Fruit fly (Drosophila melanogaster): ENCODE data around the gene CG44194.

The CG44194 gene

DNA sequence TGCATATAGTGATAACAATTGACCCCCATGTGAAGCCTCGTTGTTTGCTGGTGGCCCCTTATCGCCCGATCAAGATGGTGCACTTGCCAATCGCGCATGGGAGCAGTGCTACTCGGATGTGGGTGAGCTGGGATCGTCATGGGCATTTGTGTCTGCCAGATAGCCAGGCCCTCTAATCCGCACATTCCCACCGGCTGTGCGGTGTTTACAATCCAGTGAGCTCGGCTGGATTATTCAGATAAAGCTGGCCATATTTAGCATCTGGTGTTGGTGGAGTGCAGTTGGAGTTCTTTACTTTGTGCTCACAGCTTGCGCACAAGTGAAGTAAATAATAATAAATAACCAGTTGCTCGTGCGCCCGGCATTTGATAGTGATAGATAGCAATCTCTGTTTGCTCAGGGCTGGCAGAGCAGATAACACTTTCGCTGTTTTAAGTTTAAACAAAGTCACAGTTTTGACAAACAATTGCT is 35.5 kb upstream of the CG44194 start (continued):
- no peak for TF ChIP-seq pb (GFP tag; optimal IDR thresholded peaks at IDR 0.05)
- no peak for TF ChIP-seq CG13775 (GFP tag; optimal IDR thresholded peaks at IDR 0.05)
- no peak for TF ChIP-seq TFAM (GFP tag; optimal IDR thresholded peaks at IDR 0.05)
- no peak for TF ChIP-seq az2 (GFP tag; optimal IDR thresholded peaks at IDR 0.05)
- peak; percentile 1 for TF ChIP-seq phol (tag; optimal IDR thresholded peaks at IDR 0.05)
- no peak for TF ChIP-seq dan (GFP tag; IDR thresholded peaks at IDR 0.05)
- TF ChIP-seq row (GFP tag; IDR thresholded peaks at IDR 0.05), result no peak; the same call in 2 of the 3 replicates
- peak; percentile 39 for TF ChIP-seq org-1 (GFP tag; optimal IDR thresholded peaks at IDR 0.05)
- TF ChIP-seq CG7556 (GFP tag; optimal IDR thresholded peaks at IDR 0.05), result no peak
- TF ChIP-seq Hr3 (GFP tag; optimal IDR thresholded peaks at IDR 0.05), result no peak
- TF ChIP-seq CG33213 (GFP tag; optimal IDR thresholded peaks at IDR 0.05), result peak; percentile 23
- peak; percentile 1 for TF ChIP-seq Sry-δ (GFP tag; optimal IDR thresholded peaks at IDR 0.05)
- no peak for TF ChIP-seq CG17612 (GFP tag; IDR thresholded peaks at IDR 0.05)
- TF ChIP-seq hkb (optimal IDR thresholded peaks at IDR 0.05), result no peak
- no peak for TF ChIP-seq hkb (GFP tag; IDR thresholded peaks at IDR 0.05)
- no peak for TF ChIP-seq Doc3 (GFP tag; IDR thresholded peaks at IDR 0.05; ENCODE audit: partially characterized antibody)
- TF ChIP-seq CG14710 (tag; optimal IDR thresholded peaks at IDR 0.05), result peak; percentile 27
- no peak for TF ChIP-seq CG13624 (GFP tag; optimal IDR thresholded peaks at IDR 0.05)
- no peak for TF ChIP-seq D (optimal IDR thresholded peaks at IDR 0.05)
- peak; percentile 44 for TF ChIP-seq D (GFP tag; optimal IDR thresholded peaks at IDR 0.05)
- no peak for TF ChIP-seq CG7271 (tag; optimal IDR thresholded peaks at IDR 0.05)
- no peak for TF ChIP-seq ab (GFP tag; optimal IDR thresholded peaks at IDR 0.05)
- no peak for TF ChIP-seq CG13296 (GFP tag; optimal IDR thresholded peaks at IDR 0.05)
- TF ChIP-seq cwo (GFP tag; optimal IDR thresholded peaks at IDR 0.05), result peak; percentile 73
- no peak for TF ChIP-seq pnt (GFP tag; optimal IDR thresholded peaks at IDR 0.05)
- TF ChIP-seq CG6854 (GFP tag; optimal IDR thresholded peaks at IDR 0.05), result no peak
- TF ChIP-seq usp (GFP tag; optimal IDR thresholded peaks at IDR 0.05), result no peak
- no peak for TF ChIP-seq Neu2 (GFP tag; optimal IDR thresholded peaks at IDR 0.05; ENCODE audit: borderline replicate concordance)
- TF ChIP-seq Trl (optimal IDR thresholded peaks at IDR 0.05), result no peak
- TF ChIP-seq Trl (GFP tag; optimal IDR thresholded peaks at IDR 0.05), result no peak
- peak; percentile 55 for TF ChIP-seq CG4328 (GFP tag; optimal IDR thresholded peaks at IDR 0.05)
- TF ChIP-seq CG3847 (GFP tag; IDR thresholded peaks at IDR 0.05), result no peak
- no peak for TF ChIP-seq B-H2 (GFP tag; optimal IDR thresholded peaks at IDR 0.05)
- no peak for TF ChIP-seq CG1792 (GFP tag; optimal IDR thresholded peaks at IDR 0.05)
- TF ChIP-seq CG14965 (GFP tag; optimal IDR thresholded peaks at IDR 0.05; ENCODE audit: borderline replicate concordance), result no peak
- TF ChIP-seq ara (GFP tag; IDR thresholded peaks at IDR 0.05), result peak; percentile 57; the same call in 1 of the 2 replicates
- no peak for TF ChIP-seq B-H1 (GFP tag; IDR thresholded peaks at IDR 0.05)
- no peak for TF ChIP-seq Elba2 (GFP tag; optimal IDR thresholded peaks at IDR 0.05)
- TF ChIP-seq CG7372 (GFP tag; IDR thresholded peaks at IDR 0.05), result no peak
- TF ChIP-seq Dp (GFP tag; optimal IDR thresholded peaks at IDR 0.05), result no peak
- no peak for TF ChIP-seq stwl (tag; optimal IDR thresholded peaks at IDR 0.05)
- TF ChIP-seq Kr (GFP tag; optimal IDR thresholded peaks at IDR 0.05), result peak; percentile 26
- no peak for TF ChIP-seq dysf (GFP tag; IDR thresholded peaks at IDR 0.05)
- no peak for TF ChIP-seq Tbp (GFP tag; optimal IDR thresholded peaks at IDR 0.05)
- TF ChIP-seq CG11093 (GFP tag; IDR thresholded peaks at IDR 0.05), result no peak
- no peak for TF ChIP-seq CG15073 (GFP tag; optimal IDR thresholded peaks at IDR 0.05)
- peak; percentile 54 for TF ChIP-seq HHEX (GFP tag; optimal IDR thresholded peaks at IDR 0.05)
- TF ChIP-seq hbn (GFP tag; IDR thresholded peaks at IDR 0.05; ENCODE audit: partially characterized antibody), result no peak
- peak; percentile 82 for TF ChIP-seq Med (GFP tag)
- no peak for TF ChIP-seq mld (GFP tag; IDR thresholded peaks at IDR 0.05; ENCODE audit: partially characterized antibody)
- TF ChIP-seq Hand (GFP tag; optimal IDR thresholded peaks at IDR 0.05), result no peak
- no peak for TF ChIP-seq CG18619 (GFP tag; optimal IDR thresholded peaks at IDR 0.05)
- no peak for TF ChIP-seq z (GFP tag; IDR thresholded peaks at IDR 0.05)

Data from whole organism, embryonic.